Worm (Caenorhabditis elegans) whole organism, L4/young adult: ENCODE measurements around the gene srg-24.

Experiments
- dao-5 ChIP-seq: sonication (generic microtip); optimal IDR thresholded peaks from 2 replicates; lab custom pipeline; 2016; ENCODE audit warnings: missing genotype, missing genetic modification characterization, moderate library complexity, missing compliant biosample characterization
- him-1 ChIP-seq: sonication (generic microtip); optimal IDR thresholded peaks from 2 replicates; lab custom pipeline; 2016; ENCODE audit warnings: missing genotype, missing genetic modification reagents, missing genetic modification characterization, missing compliant biosample characterization

DNA sequence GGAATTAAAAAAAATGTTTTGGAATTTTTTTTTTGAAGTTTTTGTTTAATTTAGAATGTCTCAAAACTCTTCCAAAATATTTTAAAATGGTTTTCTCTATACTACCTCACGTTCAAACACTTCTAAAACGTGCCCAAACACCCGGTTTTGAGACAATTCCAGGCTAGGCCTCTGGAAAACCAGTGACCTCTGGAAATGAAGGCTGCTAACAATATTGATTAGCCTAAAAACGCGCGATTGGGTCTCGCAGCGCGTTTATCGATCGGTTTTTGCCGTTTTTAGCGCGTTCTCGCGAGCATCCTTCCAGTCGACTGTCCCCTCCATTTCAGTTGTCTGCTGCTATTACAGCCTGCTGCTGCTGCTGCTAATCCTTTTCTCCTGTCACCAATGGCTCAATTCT is 39.7 kb downstream of the srg-24 start, which contains the start of gene Y25C1A.6:
- TF ChIP-seq dao-5 (tag; lab: Kevin White, UChicago) (no peak), him-1 (tag; lab: Kevin White, UChicago) (no peak)
